Worm (Caenorhabditis elegans): ENCODE results near the gene fbxb-49.

Gene fbxb-49

ce11 chrII:1600661-1601060, 32.3 kb downstream of the fbxb-49 start, which contains the start of gene bath-26:
Gene bath-26, minus strand, starts transcription at chrII:1600761.
- TF ChIP-seq ztf-11 (tag; optimal IDR thresholded peaks at IDR 0.05) (no peak), ceh-82 (tag; optimal IDR thresholded peaks at IDR 0.05) (no peak), crh-2 (tag; optimal IDR thresholded peaks at IDR 0.05) (no peak), gmeb-1 (tag; optimal IDR thresholded peaks at IDR 0.05) (no peak), aly-2 (tag; optimal IDR thresholded peaks at IDR 0.05) (no peak), ceh-16 (tag; optimal IDR thresholded peaks at IDR 0.05) (no peak), zag-1 (tag; optimal IDR thresholded peaks at IDR 0.05) (no peak)

ce11 chrII:1601507-1601906, 33.2 kb downstream of the fbxb-49 start, which contains the start of gene bath-47:
Gene bath-47, plus strand, starts transcription at chrII:1601811.
- TF ChIP-seq fos-1 (tag; optimal IDR thresholded peaks at IDR 0.05): peak; percentile 67
- no peak for TF ChIP-seq blmp-1 (tag; optimal IDR thresholded peaks at IDR 0.05; ENCODE audit: insufficient read depth)

ce11 chrII:1603049-1603448, 34.7 kb downstream of the fbxb-49 start:
- TF ChIP-seq nhr-6 (tag; optimal IDR thresholded peaks at IDR 0.05): no peak
- TF ChIP-seq egl-27 (tag; optimal IDR thresholded peaks at IDR 0.05): no peak
- TF ChIP-seq unc-39 (tag; optimal IDR thresholded peaks at IDR 0.05): no peak
- no peak for TF ChIP-seq ztf-1 (GFP tag; conservative IDR thresholded peaks at IDR 0.05)
- no peak for TF ChIP-seq crh-2 (tag; optimal IDR thresholded peaks at IDR 0.05)
- no peak for TF ChIP-seq mbf-1 (tag; optimal IDR thresholded peaks at IDR 0.05)
- no peak for TF ChIP-seq ztf-11 (tag; optimal IDR thresholded peaks at IDR 0.05)
- TF ChIP-seq F13H6.1 (tag; optimal IDR thresholded peaks at IDR 0.05): no peak
- no peak for TF ChIP-seq sem-4 (tag; optimal IDR thresholded peaks at IDR 0.05)
- TF ChIP-seq alr-1 (tag; optimal IDR thresholded peaks at IDR 0.05): no peak

ce11 chrII:1605010-1605409, 36.7 kb downstream of the fbxb-49 start:
- no peak for TF ChIP-seq sma-3 (GFP tag; optimal IDR thresholded peaks at IDR 0.05)
- TF ChIP-seq ztf-11 (tag; optimal IDR thresholded peaks at IDR 0.05): no peak
- no peak for TF ChIP-seq lsy-2 (tag; optimal IDR thresholded peaks at IDR 0.05)
- TF ChIP-seq nhr-11 (tag; optimal IDR thresholded peaks at IDR 0.05): no peak
- no peak for TF ChIP-seq R02D3.7 (tag; optimal IDR thresholded peaks at IDR 0.05)
- no peak for TF ChIP-seq nhr-23 (tag; optimal IDR thresholded peaks at IDR 0.05)
- TF ChIP-seq nhr-12 (tag; optimal IDR thresholded peaks at IDR 0.05): no peak
- TF ChIP-seq elt-3 (tag; optimal IDR thresholded peaks at IDR 0.05): no peak

- TF ChIP-seq egl-27 (tag; optimal IDR thresholded peaks at IDR 0.05) (no peak), dmd-4 (tag; optimal IDR thresholded peaks at IDR 0.05) (no peak), ztf-1 (GFP tag; conservative IDR thresholded peaks at IDR 0.05) (no peak), mbf-1 (tag; optimal IDR thresholded peaks at IDR 0.05) (no peak), skn-1 (tag; optimal IDR thresholded peaks at IDR 0.05) (no peak), lin-13 (GFP tag; optimal IDR thresholded peaks at IDR 0.05) (no peak), nhr-21 (tag; optimal IDR thresholded peaks at IDR 0.05) (no peak), nhr-237 (tag; optimal IDR thresholded peaks at IDR 0.05) (no peak), nhr-77 (tag; optimal IDR thresholded peaks at IDR 0.05) (no peak), snpc-4 (tag; optimal IDR thresholded peaks at IDR 0.05) (no peak), ztf-4 (tag; optimal IDR thresholded peaks at IDR 0.05) (no peak), Y55F3AM.14 (GFP tag; optimal IDR thresholded peaks at IDR 0.05) (no peak), ztf-11 (tag; optimal IDR thresholded peaks at IDR 0.05) (no peak), ama-1 (optimal IDR thresholded peaks at IDR 0.05) (no peak), elt-3 (tag; optimal IDR thresholded peaks at IDR 0.05) (no peak), mdl-1 (tag; optimal IDR thresholded peaks at IDR 0.05) (no peak), unc-39 (tag; optimal IDR thresholded peaks at IDR 0.05) (no peak), F13H6.1 (tag; optimal IDR thresholded peaks at IDR 0.05) (no peak), lin-11 (tag; optimal IDR thresholded peaks at IDR 0.05) (no peak)
These were observed 37.8 kb downstream of the fbxb-49 start, which contains the start of gene bath-33 for ce11 chrII:1606079-1606478. Gene bath-33, minus strand, starts transcription at chrII:1606179.

All from whole organism, L2 larva.